Fruit fly (Drosophila melanogaster) whole organism, embryonic: ENCODE data around the gene CG13047.

Source experiments
- ATbp ChIP-seq: fragments of 200-800 bp; sonication (Bioruptor generic); optimal IDR thresholded peaks from 2 replicates; lab custom pipeline; 2017; ENCODE audit warnings: missing biosample characterization, mild to moderate bottlenecking, missing genetic modification characterization, missing genetic modification reagents
- Bdp1 ChIP-seq: fragments of 200-800 bp; sonication (Bioruptor generic); optimal IDR thresholded peaks from 3 replicates; lab custom pipeline; 2016; ENCODE audit warnings: missing biosample characterization, missing genetic modification characterization
- Bgb ChIP-seq: fragments of 200-800 bp; sonication (Bioruptor generic); IDR thresholded peaks from 2 replicates; pipeline ENCODE4 v1.3.6; 2022; ENCODE audit warnings: missing biosample characterization, missing genetic modification characterization; ENCODE audit not compliant: partially characterized antibody
- CG10147 ChIP-seq: fragments of 200-800 bp; sonication (Bioruptor generic); optimal IDR thresholded peaks from 2 replicates; lab custom pipeline; 2019; ENCODE audit warnings: missing biosample characterization, mild to moderate bottlenecking, missing genetic modification characterization, moderate library complexity
- CG13287 ChIP-seq: fragments of 200-800 bp; sonication (Bioruptor generic); IDR thresholded peaks from 2 replicates; pipeline ENCODE4 v1.3.6; 2022; ENCODE audit warnings: missing biosample characterization, missing genetic modification characterization; ENCODE audit not compliant: partially characterized antibody
- CG13424 ChIP-seq: fragments of 200-800 bp; sonication (Bioruptor generic); optimal IDR thresholded peaks from 2 replicates; lab custom pipeline; 2019; ENCODE audit warnings: missing biosample characterization, mild to moderate bottlenecking, missing genetic modification characterization, moderate library complexity
- CG13624 ChIP-seq: fragments of 200-800 bp; sonication (Bioruptor generic); optimal IDR thresholded peaks from 2 replicates; lab custom pipeline; 2016; ENCODE audit warnings: missing biosample characterization, missing genetic modification characterization
- CG14860 ChIP-seq: fragments of 200-800 bp; sonication (Bioruptor generic); IDR thresholded peaks from 3 replicates; pipeline ENCODE4 v1.3.6; 2022; ENCODE audit warnings: missing biosample characterization, missing genetic modification characterization; ENCODE audit not compliant: partially characterized antibody
- CG15514 ChIP-seq: fragments of 200-800 bp; sonication (Bioruptor generic); optimal IDR thresholded peaks from 3 replicates; lab custom pipeline; 2017; ENCODE audit warnings: missing biosample characterization, missing genetic modification characterization, mild to moderate bottlenecking, moderate library complexity, missing genetic modification reagents
- CG17186 ChIP-seq: fragments of 200-800 bp; sonication (Bioruptor generic); optimal IDR thresholded peaks from 3 replicates; lab custom pipeline; 2017; ENCODE audit warnings: missing biosample characterization, missing genetic modification reagents, missing genetic modification characterization
- CG32767 ChIP-seq: fragments of 200-800 bp; sonication (Bioruptor generic); IDR thresholded peaks from 2 replicates; pipeline ENCODE4 v1.3.6; 2022; ENCODE audit warnings: missing biosample characterization, missing genetic modification characterization
- CG34224 ChIP-seq: fragments of 200-800 bp; sonication (Bioruptor generic); IDR thresholded peaks from 3 replicates; pipeline ENCODE4 v1.3.6; 2022; ENCODE audit warnings: missing biosample characterization, missing genetic modification characterization; ENCODE audit not compliant: partially characterized antibody
- CG3838 ChIP-seq: fragments of 200-800 bp; sonication (Bioruptor generic); optimal IDR thresholded peaks from 3 replicates; lab custom pipeline; 2016; ENCODE audit warnings: missing biosample characterization, missing genetic modification characterization
- CG7745 ChIP-seq: fragments of 200-800 bp; sonication (Bioruptor generic); optimal IDR thresholded peaks from 2 replicates; lab custom pipeline; 2018; ENCODE audit warnings: missing biosample characterization, mild to moderate bottlenecking, missing genetic modification characterization, moderate library complexity
- CG8388 ChIP-seq: fragments of 200-800 bp; sonication (Bioruptor generic); optimal IDR thresholded peaks from 2 replicates; lab custom pipeline; 2019; ENCODE audit warnings: missing biosample characterization, mild to moderate bottlenecking, missing genetic modification characterization, moderate library complexity
- D ChIP-seq, 2 experiments: fragments of 200-800 bp in 1 of 2; fragments of >200 bp in 1 of 2; sonication (Bioruptor generic) in 1 of 2; optimal IDR thresholded peaks; 2 replicates in 1 of 2; 3 replicates in 1 of 2; lab custom pipeline; 2017; ENCODE audit warnings: mild to moderate bottlenecking in 1 of 2, missing biosample characterization in 1 of 2, missing genetic modification characterization in 1 of 2, missing genetic modification reagents in 1 of 2
- Dbx ChIP-seq: fragments of 200-800 bp; sonication (Bioruptor generic); IDR thresholded peaks from 3 replicates; pipeline ENCODE4 v1.3.6; 2022; ENCODE audit warnings: missing biosample characterization, missing genetic modification characterization
- Fer2 ChIP-seq: fragments of 200-800 bp; sonication (Bioruptor generic); optimal IDR thresholded peaks from 2 replicates; lab custom pipeline; 2018; ENCODE audit warnings: missing biosample characterization, mild to moderate bottlenecking, missing genetic modification characterization, moderate library complexity
- Hr39 ChIP-seq: fragments of >200 bp; optimal IDR thresholded peaks from 2 replicates; lab custom pipeline; 2017
- Lhr ChIP-seq: fragments of 200-800 bp; sonication (Bioruptor generic); optimal IDR thresholded peaks from 3 replicates; lab custom pipeline; 2017; ENCODE audit warnings: mild to moderate bottlenecking, missing biosample characterization, missing genetic modification reagents, missing genetic modification characterization
- Ravus ChIP-seq: fragments of 200-800 bp; sonication (Bioruptor generic); IDR thresholded peaks from 2 replicates; pipeline ENCODE4 v1.3.6; 2022; ENCODE audit warnings: missing biosample characterization, missing genetic modification characterization
- Spps ChIP-seq: fragments of 200-800 bp; sonication (Bioruptor generic); optimal IDR thresholded peaks from 2 replicates; lab custom pipeline; 2018; ENCODE audit warnings: missing biosample characterization, mild to moderate bottlenecking, missing genetic modification characterization
- Sry-δ ChIP-seq: fragments of 200-800 bp; sonication (Bioruptor generic); optimal IDR thresholded peaks from 2 replicates; lab custom pipeline; 2016; ENCODE audit warnings: missing biosample characterization, missing genetic modification characterization
- TFAM ChIP-seq: fragments of 200-800 bp; sonication (Bioruptor generic); optimal IDR thresholded peaks from 2 replicates; lab custom pipeline; 2017; ENCODE audit warnings: missing biosample characterization, missing genetic modification characterization, inconsistent platforms
- Trl ChIP-seq, 3 experiments: fragments of >200 bp in 2 of 3; fragments of 200-800 bp in 1 of 3; sonication (Bioruptor generic) in 1 of 3; optimal IDR thresholded peaks; 2 replicates in 1 of 3; 3 replicates in 2 of 3; lab custom pipeline; 2016 to 2017; ENCODE audit warnings: missing biosample characterization in 1 of 3, missing genetic modification characterization in 1 of 3
- Xbp1 ChIP-seq: fragments of 200-800 bp; sonication (Bioruptor generic); optimal IDR thresholded peaks from 3 replicates; lab custom pipeline; 2016; ENCODE audit warnings: missing biosample characterization, mild to moderate bottlenecking, missing genetic modification characterization
- YL-1 ChIP-seq: fragments of 200-800 bp; sonication (Bioruptor generic); optimal IDR thresholded peaks from 3 replicates; lab custom pipeline; 2017; ENCODE audit warnings: missing biosample characterization, mild to moderate bottlenecking, missing genetic modification characterization
- ato ChIP-seq: fragments of 200-800 bp; sonication (Bioruptor generic); IDR thresholded peaks from 2 replicates; pipeline ENCODE4 v1.3.6; 2022; ENCODE audit warnings: missing biosample characterization, missing genetic modification characterization; ENCODE audit not compliant: partially characterized antibody
- bcd ChIP-seq: fragments of 200-800 bp; sonication (Bioruptor generic); optimal IDR thresholded peaks from 2 replicates; lab custom pipeline; 2017; ENCODE audit warnings: missing biosample characterization, mild to moderate bottlenecking, missing genetic modification characterization
- cad ChIP-seq: fragments of >200 bp; optimal IDR thresholded peaks from 2 replicates; lab custom pipeline; 2017; ENCODE audit warnings: missing biosample characterization, missing genetic modification characterization
- caup ChIP-seq: fragments of 200-800 bp; sonication (Bioruptor generic); optimal IDR thresholded peaks from 3 replicates; lab custom pipeline; 2017; ENCODE audit warnings: missing biosample characterization, mild to moderate bottlenecking, missing genetic modification characterization, moderate library complexity; ENCODE audit not compliant: severe bottlenecking
- chif ChIP-seq, 2 experiments: fragments of 200-800 bp; sonication (Bioruptor generic); optimal IDR thresholded peaks; 3 replicates each; lab custom pipeline; 2016; ENCODE audit warnings: missing biosample characterization in 2 of 2, missing genetic modification characterization in 2 of 2
- crc ChIP-seq: fragments of 200-800 bp; sonication (Bioruptor generic); optimal IDR thresholded peaks from 2 replicates; lab custom pipeline; 2016; ENCODE audit warnings: missing biosample characterization, missing genetic modification characterization
- danr ChIP-seq: fragments of 200-800 bp; sonication (Bioruptor generic); IDR thresholded peaks from 2 replicates; pipeline ENCODE4 v1.3.6; 2022; ENCODE audit warnings: missing biosample characterization, missing genetic modification characterization
- fru ChIP-seq: fragments of >200 bp; optimal IDR thresholded peaks from 2 replicates; lab custom pipeline; 2017
- ftz-f1 ChIP-seq: fragments of 200-800 bp; sonication (Bioruptor generic); optimal IDR thresholded peaks from 2 replicates; lab custom pipeline; 2016; ENCODE audit warnings: missing biosample characterization, missing genetic modification characterization
- gcm ChIP-seq: fragments of 200-800 bp; sonication (Bioruptor generic); optimal IDR thresholded peaks from 2 replicates; lab custom pipeline; 2019; ENCODE audit warnings: missing biosample characterization, mild to moderate bottlenecking, missing genetic modification characterization, moderate library complexity
- grau ChIP-seq: fragments of 200-800 bp; optimal IDR thresholded peaks from 3 replicates; lab custom pipeline; 2019; ENCODE audit warnings: missing biosample characterization, mild to moderate bottlenecking, missing genetic modification characterization, moderate library complexity
- ind ChIP-seq: fragments of 200-800 bp; sonication (Bioruptor generic); optimal IDR thresholded peaks from 3 replicates; lab custom pipeline; 2016; ENCODE audit warnings: missing biosample characterization, missing genetic modification characterization
- inv ChIP-seq: fragments of 200-800 bp; sonication (Bioruptor generic); IDR thresholded peaks from 2 replicates; pipeline ENCODE4 v1.3.6; 2022; ENCODE audit warnings: missing biosample characterization, missing genetic modification characterization; ENCODE audit not compliant: partially characterized antibody
- kah ChIP-seq: fragments of 200-800 bp; sonication (Bioruptor generic); optimal IDR thresholded peaks from 2 replicates; lab custom pipeline; 2018; ENCODE audit warnings: missing biosample characterization, mild to moderate bottlenecking, missing genetic modification characterization
- lab ChIP-seq: fragments of 200-800 bp; sonication (Bioruptor generic); optimal IDR thresholded peaks from 3 replicates; lab custom pipeline; 2017; ENCODE audit warnings: missing biosample characterization, missing genetic modification characterization, mild to moderate bottlenecking, moderate library complexity, missing genetic modification reagents
- pb ChIP-seq: fragments of 200-800 bp; sonication (Bioruptor generic); optimal IDR thresholded peaks from 3 replicates; lab custom pipeline; 2016; ENCODE audit warnings: missing biosample characterization, missing genetic modification characterization
- pzg ChIP-seq: fragments of 200-800 bp; sonication (Bioruptor generic); optimal IDR thresholded peaks from 3 replicates; lab custom pipeline; 2018; ENCODE audit warnings: missing biosample characterization, mild to moderate bottlenecking, missing genetic modification characterization, moderate library complexity
- row ChIP-seq: fragments of 200-800 bp; sonication (Bioruptor generic); IDR thresholded peaks from 3 replicates; pipeline ENCODE4 v1.3.6; 2022; ENCODE audit warnings: missing biosample characterization, missing genetic modification characterization
- so ChIP-seq: fragments of 200-800 bp; sonication (Bioruptor generic); IDR thresholded peaks from 3 replicates; pipeline ENCODE4 v1.3.6; 2022; ENCODE audit warnings: missing biosample characterization, missing genetic modification characterization
- trem ChIP-seq: fragments of 200-800 bp; optimal IDR thresholded peaks from 3 replicates; lab custom pipeline; 2019; ENCODE audit warnings: missing biosample characterization, mild to moderate bottlenecking, missing genetic modification characterization, moderate library complexity
- wek ChIP-seq: fragments of 200-800 bp; sonication (Bioruptor generic); optimal IDR thresholded peaks from 3 replicates; lab custom pipeline; 2018; ENCODE audit warnings: missing biosample characterization, mild to moderate bottlenecking, missing genetic modification characterization, moderate library complexity
- zen2 ChIP-seq: fragments of 200-800 bp; sonication (Bioruptor generic); IDR thresholded peaks from 3 replicates; pipeline ENCODE4 v1.3.6; 2022; ENCODE audit warnings: missing biosample characterization, missing genetic modification characterization; ENCODE audit not compliant: partially characterized antibody

The CG13047 gene

dm6 chr3L:16334876-16335275 is 49.7 kb upstream of the CG13047 start (continued):
- TF ChIP-seq kah (GFP tag; lab: Kevin White, UChicago) (no peak), inv (GFP tag; lab: Robert Waterston, UW) (no peak), CG10147 (GFP tag; lab: Kevin White, UChicago) (no peak), caup (GFP tag; lab: Kevin White, UChicago) (no peak), ftz-f1 (peak; percentile 44), danr (GFP tag; lab: Robert Waterston, UW) (no peak), gcm (no peak), CG32767 (GFP tag; lab: Robert Waterston, UW) (no peak), ind (GFP tag; lab: Kevin White, UChicago) (no peak), so (GFP tag; lab: Robert Waterston, UW) (no peak), bcd (GFP tag; lab: Kevin White, UChicago) (no peak), CG13287 (GFP tag; lab: Robert Waterston, UW) (peak; percentile 45; the same call in 1 of the 2 replicates), Hr39 (lab: Kevin White, UChicago) (no peak), row (GFP tag; lab: Robert Waterston, UW) (no peak), CG14860 (GFP tag; lab: Robert Waterston, UW) (no peak), Trl (optimal IDR thresholded peaks at IDR 0.05; lab: Kevin White, UChicago) (no peak), Trl (GFP tag; optimal IDR thresholded peaks at IDR 0.05; lab: Kevin White, UChicago) (no peak), Bgb (peak; percentile 18; the same call in 1 of the 2 replicates), CG13424 (no peak), CG13624 (GFP tag; lab: Kevin White, UChicago) (no peak), Lhr (GFP tag; lab: Kevin White, UChicago) (no peak), cad (GFP tag; lab: Kevin White, UChicago) (no peak), fru (lab: Kevin White, UChicago) (no peak), CG3838 (GFP tag; lab: Kevin White, UChicago) (no peak), pzg (GFP tag; lab: Kevin White, UChicago) (no peak), CG8388 (GFP tag; lab: Kevin White, UChicago) (no peak), zen2 (0 out of 3 replicates have a peak, but pooled peaks have one; percentile 13), Bdp1 (GFP tag; lab: Kevin White, UChicago) (no peak), wek (no peak), D (optimal IDR thresholded peaks at IDR 0.05; lab: Kevin White, UChicago) (no peak), D (GFP tag; optimal IDR thresholded peaks at IDR 0.05; lab: Kevin White, UChicago) (no peak), Fer2 (tag; lab: Kevin White, UChicago) (no peak), Sry-δ (no peak), TFAM (GFP tag; lab: Kevin White, UChicago) (no peak), ATbp (GFP tag; lab: Kevin White, UChicago) (no peak), chif (GFP tag; optimal IDR thresholded peaks at IDR 0.05; lab: Kevin White, UChicago) (no peak), pb (GFP tag; lab: Kevin White, UChicago) (no peak), Dbx (GFP tag; lab: Robert Waterston, UW) (no peak)

dm6 chr3L:16333013-16333412 is 47.8 kb upstream of the CG13047 start, which contains the start of gene CG13056:
Gene CG13056, plus strand, starts transcription at chr3L:16333313.
- TF ChIP-seq Spps, result no peak
- TF ChIP-seq crc, result no peak
- TF ChIP-seq ato (GFP tag; lab: Robert Waterston, UW), result no peak
- no peak for TF ChIP-seq CG7745 (tag; lab: Kevin White, UChicago)
- no peak for TF ChIP-seq grau
- TF ChIP-seq Ravus (GFP tag; lab: Robert Waterston, UW), result no peak
- TF ChIP-seq zen2, result no peak
- TF ChIP-seq CG34224 (GFP tag; lab: Robert Waterston, UW), result no peak
- no peak for TF ChIP-seq Xbp1 (GFP tag; lab: Kevin White, UChicago)
- no peak for TF ChIP-seq CG15514 (GFP tag; lab: Kevin White, UChicago)
- no peak for TF ChIP-seq trem (tag; lab: Kevin White, UChicago)
- no peak for TF ChIP-seq lab (GFP tag; lab: Kevin White, UChicago)
- no peak for TF ChIP-seq CG17186 (GFP tag; lab: Kevin White, UChicago)
- TF ChIP-seq CG13624 (GFP tag; lab: Kevin White, UChicago), result no peak
- no peak for TF ChIP-seq YL-1 (GFP tag; lab: Kevin White, UChicago)
